Fruit fly (Drosophila melanogaster): ENCODE measurements around the gene CG17834.

CG17834 gene

DNA sequence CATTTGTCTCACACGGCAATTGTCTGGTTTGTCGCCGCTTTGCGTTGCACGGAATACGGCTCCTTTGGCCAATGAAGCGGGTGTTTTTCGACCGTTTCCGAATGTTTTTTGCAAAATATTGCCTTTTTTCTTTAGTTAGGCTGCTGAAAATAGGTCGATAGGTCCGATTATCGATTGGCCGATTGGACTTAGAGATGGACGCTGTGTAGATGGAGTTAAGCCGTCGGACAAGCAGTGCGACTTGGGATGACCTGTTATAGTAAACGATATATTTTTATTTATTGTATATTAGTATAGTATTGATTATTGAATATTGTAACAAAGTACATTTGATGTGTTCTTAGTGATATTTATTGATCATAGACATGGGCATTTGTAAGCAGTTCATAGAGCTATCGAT lies 623 bp upstream of the CG17834 start, which contains the start of the genes lmgA and lmgB (continued):
- TF ChIP-seq Six4 (GFP tag; optimal IDR thresholded peaks at IDR 0.05) (peak; percentile 14), grn (GFP tag; optimal IDR thresholded peaks at IDR 0.05) (no peak), gem (tag; optimal IDR thresholded peaks at IDR 0.05) (peak; percentile 60), hbn (GFP tag; IDR thresholded peaks at IDR 0.05; ENCODE audit: partially characterized antibody) (peak; percentile 72), insv (GFP tag; optimal IDR thresholded peaks at IDR 0.05) (no peak), CG8290 (GFP tag; optimal IDR thresholded peaks at IDR 0.05) (peak; percentile 89), CG8290 (tag; optimal IDR thresholded peaks at IDR 0.05) (peak; percentile 45 to 74), CG2120 (GFP tag; optimal IDR thresholded peaks at IDR 0.05) (peak; percentile 62), zen (tag; optimal IDR thresholded peaks at IDR 0.05) (peak; percentile 50), CG42726 (GFP tag; IDR thresholded peaks at IDR 0.05; ENCODE audit: partially characterized antibody) (0 out of 2 replicates have a peak, but pooled peaks have one; percentile 52), Asciz (GFP tag; optimal IDR thresholded peaks at IDR 0.05) (no peak), hkb (optimal IDR thresholded peaks at IDR 0.05) (no peak), hkb (GFP tag; IDR thresholded peaks at IDR 0.05) (peak; percentile 30; the same call in 1 of the 2 replicates), Side (GFP tag; optimal IDR thresholded peaks at IDR 0.05) (no peak), dmrt11E (tag; optimal IDR thresholded peaks at IDR 0.05) (peak; percentile 27), Dbx (GFP tag; IDR thresholded peaks at IDR 0.05) (peak; percentile 46; the same call in 1 of the 3 replicates), CG1647 (GFP tag; optimal IDR thresholded peaks at IDR 0.05) (peak; percentile 29), crc (GFP tag; optimal IDR thresholded peaks at IDR 0.05) (no peak), sc (optimal IDR thresholded peaks at IDR 0.05) (no peak), sc (GFP tag; optimal IDR thresholded peaks at IDR 0.05) (no peak), CG10267 (tag; optimal IDR thresholded peaks at IDR 0.05) (peak; percentile 68), Blimp-1 (GFP tag; optimal IDR thresholded peaks at IDR 0.05) (peak; percentile 31), CG34224 (GFP tag; IDR thresholded peaks at IDR 0.05; ENCODE audit: partially characterized antibody) (peak; percentile 75), CTCF (GFP tag; optimal IDR thresholded peaks at IDR 0.05) (peak; percentile 22), lbe (GFP tag; optimal IDR thresholded peaks at IDR 0.05) (peak; percentile 54), Opbp (GFP tag; IDR thresholded peaks at IDR 0.05; ENCODE audit: partially characterized antibody) (peak; percentile 88), nerfin-1 (tag; optimal IDR thresholded peaks at IDR 0.05) (peak; percentile 6), CG11696 (GFP tag; IDR thresholded peaks at IDR 0.05) (0 out of 2 replicates have a peak, but pooled peaks have one; percentile 7), CG1529 (GFP tag; optimal IDR thresholded peaks at IDR 0.05) (no peak), CG4360 (GFP tag; IDR thresholded peaks at IDR 0.05) (no peak), E2f1 (GFP tag; IDR thresholded peaks at IDR 0.05) (0 out of 2 replicates have a peak, but pooled peaks have one; percentile 23), Xrp1 (GFP tag; IDR thresholded peaks at IDR 0.05) (peak; percentile 9; the same call in 1 of the 2 replicates), CG15269 (tag; optimal IDR thresholded peaks at IDR 0.05) (peak; percentile 36), CG17802 (tag; optimal IDR thresholded peaks at IDR 0.05) (no peak), sisA (GFP tag; IDR thresholded peaks at IDR 0.05) (peak; percentile 55; the same call in 1 of the 2 replicates), pan (optimal IDR thresholded peaks at IDR 0.05) (no peak), pan (GFP tag; optimal IDR thresholded peaks at IDR 0.05 in 1 of 2, IDR thresholded peaks at IDR 0.05 in 1 of 2) (peak in 1 of 2 experiments; percentile 47), ftz-f1 (GFP tag; optimal IDR thresholded peaks at IDR 0.05) (no peak), Stat92E (GFP tag; optimal IDR thresholded peaks at IDR 0.05) (peak in 1 of 3 experiments; percentile 52), Dref (GFP tag; IDR thresholded peaks at IDR 0.05) (peak; percentile 97), CG14965 (GFP tag; optimal IDR thresholded peaks at IDR 0.05; ENCODE audit: borderline replicate concordance) (no peak), toy (GFP tag; IDR thresholded peaks at IDR 0.05) (no peak), Ptx1 (GFP tag; IDR thresholded peaks at IDR 0.05) (peak; percentile 65), tna (GFP tag; IDR thresholded peaks at IDR 0.05; ENCODE audit: partially characterized antibody) (peak; percentile 89), CoRest (tag; optimal IDR thresholded peaks at IDR 0.05) (peak; percentile 50), Xbp1 (GFP tag; optimal IDR thresholded peaks at IDR 0.05) (peak; percentile 72), gro (GFP tag; optimal IDR thresholded peaks at IDR 0.05) (peak; percentile 30), Meics (GFP tag; optimal IDR thresholded peaks at IDR 0.05) (no peak), inv (GFP tag; IDR thresholded peaks at IDR 0.05; ENCODE audit: partially characterized antibody) (peak; percentile 82), sob (GFP tag; IDR thresholded peaks at IDR 0.05) (peak; percentile 47; the same call in 1 of the 2 replicates), CG18011 (GFP tag; optimal IDR thresholded peaks at IDR 0.05) (peak; percentile 35)
